Worm (Caenorhabditis elegans): Measurements from ENCODE around the gene ZC262.2.
A peak's percentile ranks its signal among the peaks of the same experiment; 100 is the strongest.

ZC262.2 gene

ce11 chrIII:8331779-8332178 lies at the start of gene ZC262.2, which contains the start of gene mrps-18A:
ZC262.2 (plus strand) TSS chrIII:8332062.
mrps-18A (minus strand) TSS chrIII:8331919.
- peak; percentile 4 for TF ChIP-seq him-1 (tag; optimal IDR thresholded peaks at IDR 0.05)
- peak; percentile 10 for TF ChIP-seq attf-5 (GFP tag; optimal IDR thresholded peaks at IDR 0.05)
- no peak for TF ChIP-seq ztf-25 (GFP tag; IDR thresholded peaks at IDR 0.05)
- peak; percentile 65 for TF ChIP-seq lsl-1 (GFP tag; optimal IDR thresholded peaks at IDR 0.05)
- no peak for TF ChIP-seq F57C9.4 (tag; optimal IDR thresholded peaks at IDR 0.05)

DNA sequence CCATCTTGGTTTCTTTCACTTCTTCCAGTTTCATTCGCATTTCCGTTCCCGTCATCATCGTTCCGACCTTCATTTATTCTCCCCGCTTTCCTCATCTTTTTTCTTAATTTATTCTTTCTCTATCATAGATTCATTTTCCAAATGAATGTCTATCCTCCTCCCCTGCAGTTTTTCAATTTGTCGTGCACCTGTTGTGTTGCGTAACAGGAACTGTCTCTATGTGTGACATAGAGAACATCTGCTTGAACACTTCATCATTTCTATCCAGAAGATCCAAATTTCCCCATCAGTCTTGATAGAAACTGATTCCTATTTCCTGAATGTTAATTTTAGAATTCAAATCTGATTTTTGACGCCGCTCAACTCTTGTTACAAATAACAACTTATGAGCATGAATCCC lies 48.3 kb upstream of the ZC262.2 start:
- no peak for TF ChIP-seq tbx-9 (tag; optimal IDR thresholded peaks at IDR 0.05; ENCODE audit: borderline replicate concordance)

DNA sequence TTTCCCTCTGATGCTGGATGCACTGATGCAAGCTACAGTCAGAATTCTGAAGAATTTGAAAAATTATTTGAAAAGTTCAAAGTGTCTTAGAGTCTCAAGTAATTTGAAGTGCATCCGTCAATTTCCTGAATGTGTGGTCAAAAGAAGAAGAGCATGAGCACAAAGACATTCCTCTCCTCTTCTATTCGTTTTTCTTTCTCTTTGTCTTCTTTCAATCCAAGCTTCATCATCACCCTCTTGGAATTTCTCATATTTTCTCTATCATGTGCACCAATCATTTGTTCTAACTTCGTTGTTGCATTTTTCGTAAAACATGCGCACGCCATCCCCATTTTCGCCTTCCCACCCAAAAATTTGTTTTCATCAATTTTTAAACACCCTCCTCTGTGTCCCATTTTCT lies 45.9 kb upstream of the ZC262.2 start:
- peak; percentile 18 for TF ChIP-seq ceh-27 (GFP tag; optimal IDR thresholded peaks at IDR 0.05)
- TF ChIP-seq chd-7 (tag; optimal IDR thresholded peaks at IDR 0.05) = no peak

DNA sequence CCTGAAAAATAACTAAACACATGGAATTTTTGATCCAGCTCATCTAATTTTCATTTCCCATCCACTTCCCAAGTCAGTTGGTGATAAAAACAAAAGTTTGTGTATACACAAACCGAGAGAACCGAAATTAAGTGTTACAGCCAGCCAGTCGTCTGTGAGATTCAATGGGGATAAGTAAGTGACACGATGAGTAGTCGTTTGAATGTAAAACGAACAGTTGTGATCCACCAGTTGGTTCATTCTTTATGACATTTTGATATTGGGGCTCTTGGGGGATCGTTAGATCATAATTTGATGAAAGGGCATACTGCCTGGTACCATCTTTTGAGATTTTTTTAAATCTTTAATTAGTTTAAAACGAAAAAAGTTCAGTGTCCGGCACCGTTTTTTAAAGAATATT lies 45.0 kb upstream of the ZC262.2 start:
- TF ChIP-seq ceh-40 (GFP tag; IDR thresholded peaks at IDR 0.05) (no peak), snpc-1.3 (tag; optimal IDR thresholded peaks at IDR 0.05; ENCODE audit: insufficient read depth) (no peak), aptf-3 (GFP tag; IDR thresholded peaks at IDR 0.05) (no peak)

DNA sequence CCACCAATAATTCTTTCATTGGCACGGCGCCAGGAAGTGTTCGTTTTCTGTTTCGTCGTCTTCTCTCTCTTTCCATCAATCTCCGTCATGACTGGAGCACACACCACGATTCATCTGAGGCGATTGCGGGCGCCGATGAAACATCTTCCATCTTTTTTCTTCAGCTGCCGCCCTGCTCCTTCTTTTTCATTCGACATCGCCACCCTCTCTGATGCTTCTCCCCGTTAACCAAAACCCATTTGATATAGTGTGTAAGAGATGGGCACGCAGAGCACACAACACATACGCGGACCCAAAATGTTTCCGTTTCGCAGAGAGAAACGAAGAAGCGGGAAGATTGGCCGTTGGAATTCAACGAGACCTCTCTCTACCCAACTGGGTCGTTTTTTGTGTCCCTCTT lies 44.3 kb upstream of the ZC262.2 start:
- TF ChIP-seq ama-1 (optimal IDR thresholded peaks at IDR 0.05) (no peak), ama-1 (GFP tag; optimal IDR thresholded peaks at IDR 0.05) (no peak), unc-62 (GFP tag; optimal IDR thresholded peaks at IDR 0.05) (no peak), fkh-3 (tag; optimal IDR thresholded peaks at IDR 0.05) (no peak), K12H6.12 (tag; optimal IDR thresholded peaks at IDR 0.05) (peak; percentile 46), hmg-1.2 (GFP tag; IDR thresholded peaks at IDR 0.05) (0 out of 2 replicates have a peak, but pooled peaks have one; percentile 15), hrde-1 (tag; optimal IDR thresholded peaks at IDR 0.05; ENCODE audit: borderline replicate concordance) (no peak), attf-3 (GFP tag; conservative IDR thresholded peaks at IDR 0.05) (no peak), let-607 (tag; optimal IDR thresholded peaks at IDR 0.05) (no peak)

ce11 chrIII:8289181-8289580 lies 42.7 kb upstream of the ZC262.2 start:
- TF ChIP-seq D2030.7 (GFP tag; IDR thresholded peaks at IDR 0.05) (no peak), sptf-2 (GFP tag; optimal IDR thresholded peaks at IDR 0.05) (no peak), bed-2 (GFP tag; IDR thresholded peaks at IDR 0.05) (no peak), nfyb-1 (GFP tag; IDR thresholded peaks at IDR 0.05) (no peak), dpl-1 (GFP tag; optimal IDR thresholded peaks at IDR 0.05) (no peak), nfya-2 (GFP tag; IDR thresholded peaks at IDR 0.05) (no peak), aptf-3 (GFP tag; IDR thresholded peaks at IDR 0.05) (no peak), zfh-2 (GFP tag; conservative IDR thresholded peaks at IDR 0.05) (no peak), madf-3 (GFP tag; IDR thresholded peaks at IDR 0.05) (no peak), egl-44 (GFP tag; IDR thresholded peaks at IDR 0.05) (no peak), attf-3 (GFP tag; conservative IDR thresholded peaks at IDR 0.05) (no peak), ztf-26 (tag; optimal IDR thresholded peaks at IDR 0.05) (no peak), Y95B8A.8 (GFP tag; IDR thresholded peaks at IDR 0.05) (no peak), F33H1.4 (GFP tag; IDR thresholded peaks at IDR 0.05) (no peak), ceh-100 (GFP tag; IDR thresholded peaks at IDR 0.05) (no peak)
